Worm (Caenorhabditis elegans) whole organism, late embryonic: ENCODE results near the gene F55G7.3.

Experiments used
- F13H6.1 ChIP-seq: sonication (generic microtip); optimal IDR thresholded peaks from 2 replicates; lab custom pipeline; 2016; ENCODE audit warnings: missing genetic modification characterization, missing compliant biosample characterization
- K02D7.2 ChIP-seq: sonication (generic microtip); optimal IDR thresholded peaks from 2 replicates; lab custom pipeline; 2017; ENCODE audit warnings: mild to moderate bottlenecking, missing genetic modification characterization, missing compliant biosample characterization
- ama-1 ChIP-seq: fragments of 150-350 bp; optimal IDR thresholded peaks from 2 replicates; lab custom pipeline; 2014
- ceh-2 ChIP-seq: sonication (generic microtip); optimal IDR thresholded peaks from 2 replicates; lab custom pipeline; 2016; ENCODE audit warnings: missing genotype, missing genetic modification characterization, missing compliant biosample characterization
- dve-1 ChIP-seq: sonication (generic microtip); optimal IDR thresholded peaks from 2 replicates; lab custom pipeline; 2017; ENCODE audit warnings: antibody characterized with exemption, mild to moderate bottlenecking, missing genetic modification characterization, missing compliant biosample characterization
- mec-3 ChIP-seq: sonication (generic microtip); optimal IDR thresholded peaks from 2 replicates; lab custom pipeline; 2016; ENCODE audit warnings: borderline replicate concordance, missing genetic modification characterization, missing compliant biosample characterization
- pqm-1 ChIP-seq: sonication (generic microtip); optimal IDR thresholded peaks from 2 replicates; lab custom pipeline; 2016; ENCODE audit warnings: missing genetic modification characterization, missing compliant biosample characterization
- rnt-1 ChIP-seq: sonication (generic microtip); optimal IDR thresholded peaks from 2 replicates; lab custom pipeline; 2016; ENCODE audit warnings: missing genetic modification characterization, missing compliant biosample characterization

ce11 chrX:11964555-11964954 lies 22.7 kb upstream of the F55G7.3 start:
- no peak for TF ChIP-seq ama-1 (lab: Kevin White, UChicago)
- no peak for TF ChIP-seq K02D7.2 (tag; lab: Kevin White, UChicago)
- no peak for TF ChIP-seq F13H6.1
- TF ChIP-seq rnt-1 = no peak
- TF ChIP-seq pqm-1 (tag; lab: Kevin White, UChicago) = no peak
- no peak for TF ChIP-seq ceh-2 (tag; lab: Kevin White, UChicago)
- TF ChIP-seq dve-1 (tag; lab: Kevin White, UChicago) = no peak
- no peak for TF ChIP-seq mec-3 (tag; lab: Kevin White, UChicago)
